Fruit fly (Drosophila melanogaster): ENCODE data around the gene CG2991.
A peak's percentile ranks its signal among the peaks of the same experiment; 100 is the strongest.

The CG2991 gene

DNA sequence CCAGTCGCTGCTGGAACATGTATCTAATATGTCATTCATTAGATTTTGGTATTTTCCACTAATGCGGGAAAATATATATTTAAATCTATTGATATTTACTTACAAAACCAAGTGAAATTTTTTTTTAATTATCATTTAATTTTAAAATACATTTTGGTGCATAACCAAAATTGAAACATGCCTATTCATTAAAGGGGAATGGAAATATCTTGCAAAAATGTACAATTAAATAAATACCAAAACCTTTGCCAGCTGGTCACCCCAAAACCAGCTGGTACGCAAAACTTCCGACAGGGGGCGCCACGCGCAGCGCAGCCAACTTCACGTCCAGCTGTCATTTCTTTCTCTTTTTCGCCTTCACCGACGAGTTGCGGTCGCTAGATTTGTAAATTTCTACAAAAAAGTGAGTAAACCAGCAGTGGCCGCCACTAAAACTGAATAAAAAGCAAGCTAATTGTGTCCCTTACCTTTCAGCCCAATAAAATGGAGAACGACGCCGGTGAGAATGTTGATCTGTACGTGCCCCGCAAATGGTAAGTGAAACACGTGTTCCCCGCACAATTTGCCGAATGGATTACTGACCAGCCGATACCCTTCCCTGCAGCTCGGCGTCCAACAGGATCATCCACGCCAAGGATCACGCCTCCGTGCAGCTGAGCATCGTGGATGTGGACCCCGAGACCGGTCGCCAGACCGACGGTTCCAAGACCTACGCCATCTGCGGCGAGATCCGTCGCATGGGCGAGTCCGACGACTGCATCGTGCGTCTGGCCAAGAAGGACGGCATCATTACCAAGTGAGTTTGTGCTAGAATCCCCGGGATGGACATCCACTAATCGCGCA, 970 bp upstream of the CG2991 start, which contains the start of the genes CG3104 and RpS21 (continued):
- peak; percentile 65 for TF ChIP-seq trh (GFP tag; optimal IDR thresholded peaks at IDR 0.05)
- TF ChIP-seq CG14860 (GFP tag; IDR thresholded peaks at IDR 0.05; ENCODE audit: partially characterized antibody): no peak
- peak; percentile 44 for TF ChIP-seq CG12299 (tag; optimal IDR thresholded peaks at IDR 0.05)
- TF ChIP-seq wdn (GFP tag; IDR thresholded peaks at IDR 0.05): peak; percentile 78
- peak; percentile 66 for TF ChIP-seq dimm (GFP tag; IDR thresholded peaks at IDR 0.05)
- TF ChIP-seq CG2678 (tag; optimal IDR thresholded peaks at IDR 0.05): peak; percentile 75
- peak; percentile 92 for TF ChIP-seq CG4328 (GFP tag; optimal IDR thresholded peaks at IDR 0.05)
- TF ChIP-seq tgo (GFP tag; IDR thresholded peaks at IDR 0.05): peak; percentile 80
- TF ChIP-seq Eip74EF (GFP tag; optimal IDR thresholded peaks at IDR 0.05): peak in 1 of 2 experiments; percentile 46
- TF ChIP-seq Oli (tag; optimal IDR thresholded peaks at IDR 0.05): peak; percentile 62
- TF ChIP-seq sqz (GFP tag; optimal IDR thresholded peaks at IDR 0.05): peak; percentile 84
- no peak for TF ChIP-seq vnd (GFP tag; IDR thresholded peaks at IDR 0.05; ENCODE audit: partially characterized antibody)
- TF ChIP-seq TFAM (GFP tag; optimal IDR thresholded peaks at IDR 0.05): peak; percentile 28
- peak; percentile 74 for TF ChIP-seq Vsx1 (GFP tag; optimal IDR thresholded peaks at IDR 0.05)
- peak; percentile 74 for TF ChIP-seq so (GFP tag; IDR thresholded peaks at IDR 0.05)
- TF ChIP-seq corto (GFP tag; optimal IDR thresholded peaks at IDR 0.05): no peak
- peak; percentile 39 for TF ChIP-seq jing (GFP tag; optimal IDR thresholded peaks at IDR 0.05)
- TF ChIP-seq trem (tag; optimal IDR thresholded peaks at IDR 0.05): peak; percentile 82
- peak; percentile 4 for TF ChIP-seq gcm (GFP tag; optimal IDR thresholded peaks at IDR 0.05)
- TF ChIP-seq CG4820 (GFP tag; optimal IDR thresholded peaks at IDR 0.05): peak; percentile 72
- TF ChIP-seq CG3281 (GFP tag; optimal IDR thresholded peaks at IDR 0.05): peak; percentile 83
- peak; percentile 72 for TF ChIP-seq CG15269 (tag; optimal IDR thresholded peaks at IDR 0.05)
- TF ChIP-seq CG4282 (GFP tag; optimal IDR thresholded peaks at IDR 0.05): peak; percentile 75
- TF ChIP-seq crc (GFP tag; optimal IDR thresholded peaks at IDR 0.05): peak; percentile 75
- TF ChIP-seq onecut (GFP tag; IDR thresholded peaks at IDR 0.05): peak; percentile 91
- peak; percentile 91 for TF ChIP-seq chm (GFP tag; IDR thresholded peaks at IDR 0.05)
- TF ChIP-seq B-H1 (GFP tag; IDR thresholded peaks at IDR 0.05): peak; percentile 76
- peak; percentile 83 for TF ChIP-seq schlank (tag; optimal IDR thresholded peaks at IDR 0.05)
- TF ChIP-seq nerfin-2 (GFP tag; IDR thresholded peaks at IDR 0.05; ENCODE audit: partially characterized antibody): no peak
- TF ChIP-seq HHEX (GFP tag; optimal IDR thresholded peaks at IDR 0.05): peak; percentile 93
- TF ChIP-seq esg (GFP tag; conservative IDR thresholded peaks at IDR 0.05): peak; percentile 29; the same call in 1 of the 2 replicates
- peak; percentile 61 for TF ChIP-seq Deaf1 (tag; optimal IDR thresholded peaks at IDR 0.05)
- TF ChIP-seq lab (GFP tag; optimal IDR thresholded peaks at IDR 0.05): peak; percentile 95
- peak; percentile 96 for TF ChIP-seq Lhr (GFP tag; optimal IDR thresholded peaks at IDR 0.05)
- peak; percentile 99 for TF ChIP-seq Ets65A (GFP tag)
- TF ChIP-seq CG14441 (GFP tag; IDR thresholded peaks at IDR 0.05): peak; percentile 88
- TF ChIP-seq CG14667 (GFP tag; IDR thresholded peaks at IDR 0.05): peak; percentile 86
- no peak for TF ChIP-seq chinmo (GFP tag; IDR thresholded peaks at IDR 0.05; ENCODE audit: partially characterized antibody)
- TF ChIP-seq Nf-YC (tag; optimal IDR thresholded peaks at IDR 0.05): peak; percentile 78
- peak; percentile 90 for TF ChIP-seq pzg (GFP tag; optimal IDR thresholded peaks at IDR 0.05)
- TF ChIP-seq CG7786 (GFP tag; optimal IDR thresholded peaks at IDR 0.05): peak; percentile 77
- TF ChIP-seq bbx (GFP tag; IDR thresholded peaks at IDR 0.05; ENCODE audit: partially characterized antibody): 0 out of 2 replicates have a peak, but pooled peaks have one; percentile 22
- TF ChIP-seq zfh1 (GFP tag; IDR thresholded peaks at IDR 0.05): peak; percentile 93
- no peak for TF ChIP-seq Lpt (GFP tag; optimal IDR thresholded peaks at IDR 0.05)
- TF ChIP-seq Myb (GFP tag; optimal IDR thresholded peaks at IDR 0.05): peak; percentile 65
- peak; percentile 67 for TF ChIP-seq CG6813 (GFP tag; optimal IDR thresholded peaks at IDR 0.05)
- peak; percentile 65 for TF ChIP-seq run (tag; optimal IDR thresholded peaks at IDR 0.05)
- peak; percentile 83 for TF ChIP-seq CG16863 (GFP tag; optimal IDR thresholded peaks at IDR 0.05)

Data from whole organism, embryonic.